Worm (Caenorhabditis elegans) whole organism, young adult: Measurements from ENCODE around the gene C42D8.9.

ENCODE experiments used
- C17E4.6 ChIP-seq: fragments of 200-800 bp; sonication (Bioruptor generic); IDR thresholded peaks from 2 replicates; pipeline ENCODE4 v1.3.6; 2022; ENCODE audit warnings: missing genetic modification reagents, missing genetic modification characterization, missing compliant biosample characterization
- F49E8.2 ChIP-seq: sonication (generic microtip); optimal IDR thresholded peaks from 3 replicates; lab custom pipeline; 2017; ENCODE audit warnings: missing genetic modification characterization, mild to moderate bottlenecking, missing compliant biosample characterization, antibody characterized with exemption, moderate library complexity; ENCODE audit not compliant: insufficient read depth
- attf-3 ChIP-seq: fragments of 200-800 bp; sonication (Bioruptor generic); conservative IDR thresholded peaks from 2 replicates; pipeline ENCODE4 v1.3.6; 2022; ENCODE audit warnings: missing genetic modification reagents, missing genetic modification characterization, missing compliant biosample characterization
- ceh-100 ChIP-seq: fragments of 200-800 bp; sonication (Bioruptor generic); IDR thresholded peaks from 2 replicates; pipeline ENCODE4 v1.3.6; 2022; ENCODE audit warnings: missing genetic modification reagents, missing genetic modification characterization, missing compliant biosample characterization
- dox-1 ChIP-seq: fragments of 200-800 bp; sonication (Bioruptor generic); IDR thresholded peaks from 2 replicates; pipeline ENCODE4 v1.3.6; 2022; ENCODE audit warnings: missing genetic modification reagents, missing genetic modification characterization, missing compliant biosample characterization
- dpl-1 ChIP-seq: fragments of 150-350 bp; optimal IDR thresholded peaks from 2 replicates; lab custom pipeline; 2014; ENCODE audit warnings: missing biosample characterization, missing genetic modification reagents, missing genetic modification characterization
- him-1 ChIP-seq: sonication (generic microtip); optimal IDR thresholded peaks from 2 replicates; lab custom pipeline; 2016; ENCODE audit warnings: missing genotype, missing genetic modification reagents, missing genetic modification characterization, missing compliant biosample characterization
- nfya-1 ChIP-seq: sonication (generic microtip); optimal IDR thresholded peaks from 2 replicates; lab custom pipeline; 2017; ENCODE audit warnings: antibody characterized with exemption, missing compliant biosample characterization, missing genetic modification characterization, borderline replicate concordance; ENCODE audit not compliant: insufficient read depth
- nhr-120 ChIP-seq: fragments of 200-800 bp; sonication (Bioruptor generic); IDR thresholded peaks from 2 replicates; pipeline ENCODE4 v1.3.6; 2022; ENCODE audit warnings: missing genetic modification characterization, missing compliant biosample characterization
- pha-4 ChIP-seq: fragments of 150-350 bp; sonication (generic microtip); optimal IDR thresholded peaks from 2 replicates; lab custom pipeline; 2014; ENCODE audit warnings: missing biosample characterization, missing genetic modification reagents, missing genetic modification characterization
- rcor-1 ChIP-seq: fragments of 200-800 bp; sonication (Bioruptor generic); IDR thresholded peaks from 2 replicates; pipeline ENCODE4 v1.3.6; 2022; ENCODE audit warnings: missing genetic modification reagents, missing genetic modification characterization, missing compliant biosample characterization

DNA sequence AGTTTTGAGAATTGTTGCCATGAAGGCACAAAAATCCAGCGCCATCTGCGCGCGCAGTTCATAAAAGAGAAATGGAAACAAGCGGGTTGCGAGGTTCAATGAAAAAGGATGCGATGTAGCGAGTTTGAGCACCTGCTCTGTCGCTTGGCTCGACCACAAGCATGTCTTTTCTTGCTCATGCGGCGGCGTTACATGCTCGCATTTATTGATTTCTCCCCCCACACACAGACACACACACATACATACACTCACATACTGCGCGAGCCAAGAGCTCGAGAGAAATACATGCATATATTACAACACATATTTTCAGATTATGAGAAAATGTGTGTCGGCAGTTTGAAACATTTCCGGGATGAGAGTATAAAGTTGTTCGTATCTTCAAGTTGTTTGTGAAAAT is 14.9 kb upstream of the C42D8.9 start:
- TF ChIP-seq F49E8.2 (tag; lab: Kevin White, UChicago) (no peak), him-1 (tag; lab: Kevin White, UChicago) (no peak), pha-4 (tag; lab: Kevin White, UChicago) (no peak), nfya-1 (tag; lab: Kevin White, UChicago) (no peak), rcor-1 (no peak), dpl-1 (GFP tag; lab: Kevin White, UChicago) (no peak), nhr-120 (no peak), C17E4.6 (GFP tag; lab: Robert Waterston, UW) (no peak), attf-3 (GFP tag; lab: Robert Waterston, UW) (no peak), dox-1 (no peak), ceh-100 (GFP tag; lab: Robert Waterston, UW) (no peak)
